Worm (Caenorhabditis elegans) whole organism, L2 larva: Measurements from ENCODE around the gene Y94H6A.5.

Experiments used
- R02D3.7 ChIP-seq: fragments of 150-350 bp; optimal IDR thresholded peaks from 2 replicates; lab custom pipeline; 2014; ENCODE audit warnings: missing biosample characterization, missing genetic modification characterization
- lsy-2 ChIP-seq, 2 experiments: fragments of 150-350 bp in 1 of 2; sonication (generic microtip) in 1 of 2; optimal IDR thresholded peaks; 2 replicates each; lab custom pipeline; 2014 to 2017; ENCODE audit warnings: missing biosample characterization in 2 of 2, missing genetic modification characterization in 2 of 2
- nhr-12 ChIP-seq: fragments of 150-350 bp; optimal IDR thresholded peaks from 2 replicates; lab custom pipeline; 2014; ENCODE audit warnings: missing biosample characterization, missing genetic modification characterization
- nhr-237 ChIP-seq: fragments of 150-350 bp; optimal IDR thresholded peaks from 2 replicates; lab custom pipeline; 2014; ENCODE audit warnings: missing biosample characterization, missing genetic modification characterization
- sem-4 ChIP-seq: fragments of 150-350 bp; optimal IDR thresholded peaks from 2 replicates; lab custom pipeline; 2014; ENCODE audit warnings: missing biosample characterization, missing genetic modification reagents, missing genetic modification characterization
- skn-1 ChIP-seq: sonication (generic microtip); optimal IDR thresholded peaks from 2 replicates; lab custom pipeline; 2017; ENCODE audit warnings: missing biosample characterization, missing genetic modification characterization
- sma-3 ChIP-seq: sonication (generic microtip); optimal IDR thresholded peaks from 2 replicates; lab custom pipeline; 2016; ENCODE audit warnings: missing genetic modification reagents, missing genetic modification characterization, missing compliant biosample characterization
- unc-62 ChIP-seq: fragments of 150-350 bp; optimal IDR thresholded peaks from 2 replicates; lab custom pipeline; 2014; ENCODE audit warnings: missing biosample characterization, missing genetic modification reagents, missing genetic modification characterization
- zag-1 ChIP-seq: fragments of 150-350 bp; optimal IDR thresholded peaks from 2 replicates; lab custom pipeline; 2014; ENCODE audit warnings: missing biosample characterization, missing genetic modification characterization

- TF ChIP-seq zag-1 (tag; lab: Kevin White, UChicago) (no peak), unc-62 (no peak), lsy-2 (tag; optimal IDR thresholded peaks at IDR 0.05; lab: Kevin White, UChicago) (no peak), nhr-12 (tag; lab: Kevin White, UChicago) (no peak), nhr-237 (tag; lab: Kevin White, UChicago) (no peak), sem-4 (no peak), sma-3 (GFP tag; lab: Kevin White, UChicago) (no peak), skn-1 (tag; lab: Kevin White, UChicago) (no peak), R02D3.7 (tag; lab: Kevin White, UChicago) (no peak)
These were observed 26.2 kb upstream of the Y94H6A.5 start, which contains the start of gene Y94H6A.2 for ce11 chrIV:2729957-2730356.
